Fruit fly (Drosophila melanogaster): Measurements from ENCODE around the gene CG3386.

The CG3386 gene

dm6 chr3L:633272-634254 is 48.7 kb downstream of the CG3386 start (continued):
- TF ChIP-seq CG9817 (tag; optimal IDR thresholded peaks at IDR 0.05) (peak; percentile 68), croc (GFP tag; conservative IDR thresholded peaks at IDR 0.05) (peak; percentile 88), CG17802 (tag; optimal IDR thresholded peaks at IDR 0.05) (peak; percentile 63), Dip3 (GFP tag; optimal IDR thresholded peaks at IDR 0.05) (peak; percentile 14), btn (GFP tag; optimal IDR thresholded peaks at IDR 0.05) (peak; percentile 81), CG9727 (GFP tag; optimal IDR thresholded peaks at IDR 0.05) (peak; percentile 84), CG6689 (GFP tag; IDR thresholded peaks at IDR 0.05) (peak; percentile 89), schlank (tag; optimal IDR thresholded peaks at IDR 0.05) (peak; percentile 13), CG31441 (GFP tag; IDR thresholded peaks at IDR 0.05) (peak; percentile 85), tgo (GFP tag; IDR thresholded peaks at IDR 0.05) (peak; percentile 68), z (GFP tag; IDR thresholded peaks at IDR 0.05) (0 out of 3 replicates have a peak, but pooled peaks have one; percentile 50), gsb-n (tag; optimal IDR thresholded peaks at IDR 0.05) (peak; percentile 90), MESR4 (GFP tag; optimal IDR thresholded peaks at IDR 0.05) (peak; percentile 12), CG12299 (tag; optimal IDR thresholded peaks at IDR 0.05) (peak; percentile 37), H15 (GFP tag; IDR thresholded peaks at IDR 0.05) (peak; percentile 83), caup (GFP tag; optimal IDR thresholded peaks at IDR 0.05; ENCODE audit: severe bottlenecking) (peak; percentile 29), gt (GFP tag; IDR thresholded peaks at IDR 0.05) (peak; percentile 84), bab2 (GFP tag; optimal IDR thresholded peaks at IDR 0.05) (peak; percentile 89), sim (GFP tag; IDR thresholded peaks at IDR 0.05) (peak; percentile 78), Ravus (GFP tag; IDR thresholded peaks at IDR 0.05) (peak; percentile 21; the same call in 1 of the 2 replicates), CG7963 (GFP tag; IDR thresholded peaks at IDR 0.05; ENCODE audit: partially characterized antibody) (no peak), CG18011 (GFP tag; optimal IDR thresholded peaks at IDR 0.05) (peak; percentile 20), CG43689 (GFP tag; IDR thresholded peaks at IDR 0.05) (no peak; the same call in 1 of the 2 replicates), chm (GFP tag; IDR thresholded peaks at IDR 0.05) (peak; percentile 51), CG6272 (GFP tag; IDR thresholded peaks at IDR 0.05) (peak; percentile 77), Myb (GFP tag; optimal IDR thresholded peaks at IDR 0.05) (peak; percentile 59), pita (GFP tag; optimal IDR thresholded peaks at IDR 0.05) (no peak), CG12659 (GFP tag; optimal IDR thresholded peaks at IDR 0.05) (peak; percentile 79), Sry-δ (GFP tag; optimal IDR thresholded peaks at IDR 0.05) (peak; percentile 49), TFAM (GFP tag; optimal IDR thresholded peaks at IDR 0.05) (peak; percentile 54), vfl (GFP tag; optimal IDR thresholded peaks at IDR 0.05) (no peak), CG15601 (tag; optimal IDR thresholded peaks at IDR 0.05) (peak; percentile 90), gce (GFP tag; IDR thresholded peaks at IDR 0.05) (peak; percentile 84), Nf-YB (GFP tag; optimal IDR thresholded peaks at IDR 0.05) (peak; percentile 55), seq (GFP tag; IDR thresholded peaks at IDR 0.05) (peak; percentile 50), ato (GFP tag; IDR thresholded peaks at IDR 0.05; ENCODE audit: partially characterized antibody) (no peak), dati (GFP tag; IDR thresholded peaks at IDR 0.05) (0 out of 2 replicates have a peak, but pooled peaks have one; percentile 33), sens-2 (GFP tag; IDR thresholded peaks at IDR 0.05) (peak; percentile 83), oc (tag; optimal IDR thresholded peaks at IDR 0.05) (peak; percentile 92), bowl (GFP tag; IDR thresholded peaks at IDR 0.05) (0 out of 2 replicates have a peak, but pooled peaks have one; percentile 33), Sox102F (GFP tag; optimal IDR thresholded peaks at IDR 0.05) (peak; percentile 94), sug (tag; optimal IDR thresholded peaks at IDR 0.05) (peak; percentile 42), org-1 (GFP tag; optimal IDR thresholded peaks at IDR 0.05) (peak; percentile 79), CG3065 (GFP tag; optimal IDR thresholded peaks at IDR 0.05) (peak; percentile 73), CG10462 (GFP tag; optimal IDR thresholded peaks at IDR 0.05) (peak; percentile 78), CG6254 (GFP tag; optimal IDR thresholded peaks at IDR 0.05) (peak; percentile 83), scrt (GFP tag; optimal IDR thresholded peaks at IDR 0.05) (peak; percentile 67), br (optimal IDR thresholded peaks at IDR 0.05) (no peak)
